Fruit fly (Drosophila melanogaster) whole organism, embryonic: ENCODE measurements around the gene twe.

ENCODE experiments used
- CG10267 ChIP-seq: fragments of 200-800 bp; sonication (Bioruptor generic); optimal IDR thresholded peaks from 2 replicates; lab custom pipeline; 2018; ENCODE audit warnings: missing biosample characterization, mild to moderate bottlenecking, missing genetic modification characterization, moderate library complexity
- CG10431 ChIP-seq: fragments of 200-800 bp; sonication (Bioruptor generic); optimal IDR thresholded peaks from 3 replicates; lab custom pipeline; 2018; ENCODE audit warnings: missing biosample characterization, mild to moderate bottlenecking, missing genetic modification characterization
- CG10979 ChIP-seq: fragments of 200-800 bp; sonication (Bioruptor generic); optimal IDR thresholded peaks from 2 replicates; lab custom pipeline; 2018; ENCODE audit warnings: missing biosample characterization, mild to moderate bottlenecking, missing genetic modification characterization, moderate library complexity
- CG11085 ChIP-seq: fragments of 200-800 bp; sonication (Bioruptor generic); IDR thresholded peaks from 2 replicates; pipeline ENCODE4 v1.3.6; 2022; ENCODE audit warnings: missing biosample characterization, missing genetic modification characterization
- CG11456 ChIP-seq: fragments of 200-800 bp; sonication (Bioruptor generic); IDR thresholded peaks from 3 replicates; pipeline ENCODE4 v1.3.6; 2022; ENCODE audit warnings: missing biosample characterization, missing genetic modification characterization
- CG12391 ChIP-seq: fragments of 200-800 bp; sonication (Bioruptor generic); optimal IDR thresholded peaks from 3 replicates; lab custom pipeline; 2018; ENCODE audit warnings: missing biosample characterization, mild to moderate bottlenecking, missing genetic modification characterization, moderate library complexity
- CG12659 ChIP-seq: fragments of 200-800 bp; sonication (Bioruptor generic); optimal IDR thresholded peaks from 3 replicates; lab custom pipeline; 2017; ENCODE audit warnings: mild to moderate bottlenecking, missing biosample characterization, missing genetic modification reagents, missing genetic modification characterization
- CG12942 ChIP-seq: fragments of 200-800 bp; sonication (Bioruptor generic); optimal IDR thresholded peaks from 3 replicates; lab custom pipeline; 2016; ENCODE audit warnings: missing biosample characterization, missing genetic modification characterization
- CG13287 ChIP-seq: fragments of 200-800 bp; sonication (Bioruptor generic); IDR thresholded peaks from 2 replicates; pipeline ENCODE4 v1.3.6; 2022; ENCODE audit warnings: missing biosample characterization, missing genetic modification characterization; ENCODE audit not compliant: partially characterized antibody
- CG13775 ChIP-seq: fragments of 200-800 bp; sonication (Bioruptor generic); optimal IDR thresholded peaks from 3 replicates; lab custom pipeline; 2017; ENCODE audit warnings: missing biosample characterization, mild to moderate bottlenecking, missing genetic modification characterization
- CG15601 ChIP-seq: fragments of 200-800 bp; sonication (Bioruptor generic); optimal IDR thresholded peaks from 3 replicates; lab custom pipeline; 2019; ENCODE audit warnings: missing biosample characterization, mild to moderate bottlenecking, missing genetic modification characterization, moderate library complexity
- CG16779 ChIP-seq: fragments of 200-800 bp; sonication (Bioruptor generic); IDR thresholded peaks from 2 replicates; pipeline ENCODE4 v1.3.6; 2022; ENCODE audit warnings: missing biosample characterization, missing genetic modification characterization
- CG17912 ChIP-seq: fragments of 200-800 bp; sonication (Bioruptor generic); optimal IDR thresholded peaks from 2 replicates; lab custom pipeline; 2018; ENCODE audit warnings: missing biosample characterization, mild to moderate bottlenecking, missing genetic modification characterization
- CG18764 ChIP-seq: fragments of 200-800 bp; sonication (Bioruptor generic); optimal IDR thresholded peaks from 3 replicates; lab custom pipeline; 2016; ENCODE audit warnings: missing biosample characterization, missing genetic modification characterization
- CG30020 ChIP-seq: fragments of 200-800 bp; optimal IDR thresholded peaks from 2 replicates; lab custom pipeline; 2019; ENCODE audit warnings: missing biosample characterization, mild to moderate bottlenecking, missing genetic modification characterization, moderate library complexity
- CG34224 ChIP-seq: fragments of 200-800 bp; sonication (Bioruptor generic); IDR thresholded peaks from 3 replicates; pipeline ENCODE4 v1.3.6; 2022; ENCODE audit warnings: missing biosample characterization, missing genetic modification characterization; ENCODE audit not compliant: partially characterized antibody
- CG4404 ChIP-seq: fragments of 200-800 bp; sonication (Bioruptor generic); IDR thresholded peaks from 2 replicates; pipeline ENCODE4 v1.3.6; 2022; ENCODE audit warnings: missing biosample characterization, missing genetic modification characterization
- CG6683 ChIP-seq: fragments of 200-800 bp; sonication (Bioruptor generic); optimal IDR thresholded peaks from 2 replicates; lab custom pipeline; 2017; ENCODE audit warnings: missing biosample characterization, mild to moderate bottlenecking, missing genetic modification characterization, missing genetic modification reagents
- CG7357 ChIP-seq: fragments of 200-800 bp; sonication (Bioruptor generic); IDR thresholded peaks from 3 replicates; pipeline ENCODE4 v1.3.6; 2022; ENCODE audit warnings: missing biosample characterization, missing genetic modification characterization
- CG8281 ChIP-seq: fragments of 200-800 bp; sonication (Bioruptor generic); optimal IDR thresholded peaks from 2 replicates; lab custom pipeline; 2018; ENCODE audit warnings: missing biosample characterization, mild to moderate bottlenecking, missing genetic modification characterization, moderate library complexity
- CG8924 ChIP-seq: fragments of 200-800 bp; optimal IDR thresholded peaks from 3 replicates; lab custom pipeline; 2019; ENCODE audit warnings: missing biosample characterization, mild to moderate bottlenecking, missing genetic modification characterization, moderate library complexity
- CTCF ChIP-seq: fragments of 200-800 bp; sonication (Bioruptor generic); optimal IDR thresholded peaks from 2 replicates; lab custom pipeline; 2017; ENCODE audit warnings: missing biosample characterization, mild to moderate bottlenecking, missing genetic modification characterization, moderate library complexity
- Dbx ChIP-seq: fragments of 200-800 bp; sonication (Bioruptor generic); IDR thresholded peaks from 3 replicates; pipeline ENCODE4 v1.3.6; 2022; ENCODE audit warnings: missing biosample characterization, missing genetic modification characterization
- Ets65A ChIP-seq: fragments of 200-800 bp; sonication (Bioruptor generic); peaks from one replicate; lab custom pipeline; 2016; ENCODE audit warnings: missing biosample characterization, missing genetic modification characterization
- MESR4 ChIP-seq: fragments of 200-800 bp; sonication (Bioruptor generic); optimal IDR thresholded peaks from 2 replicates; lab custom pipeline; 2018; ENCODE audit warnings: missing biosample characterization, mild to moderate bottlenecking, missing genetic modification characterization, moderate library complexity
- Side ChIP-seq: fragments of 200-800 bp; sonication (Bioruptor generic); optimal IDR thresholded peaks from 2 replicates; lab custom pipeline; 2016; ENCODE audit warnings: missing biosample characterization, missing genetic modification characterization
- Ssrp ChIP-seq: fragments of 200-800 bp; sonication (Bioruptor generic); optimal IDR thresholded peaks from 2 replicates; lab custom pipeline; 2018; ENCODE audit warnings: missing biosample characterization, mild to moderate bottlenecking, missing genetic modification characterization, moderate library complexity
- Xrp1 ChIP-seq: fragments of 200-800 bp; sonication (Bioruptor generic); IDR thresholded peaks from 2 replicates; pipeline ENCODE4 v1.3.6; 2022; ENCODE audit warnings: missing biosample characterization, missing genetic modification characterization
- br ChIP-seq: fragments of >200 bp; optimal IDR thresholded peaks from 2 replicates; lab custom pipeline; 2017
- danr ChIP-seq: fragments of 200-800 bp; sonication (Bioruptor generic); IDR thresholded peaks from 2 replicates; pipeline ENCODE4 v1.3.6; 2022; ENCODE audit warnings: missing biosample characterization, missing genetic modification characterization
- fd3F ChIP-seq: fragments of 200-800 bp; sonication (Bioruptor generic); optimal IDR thresholded peaks from 2 replicates; lab custom pipeline; 2018; ENCODE audit warnings: missing biosample characterization, mild to moderate bottlenecking, missing genetic modification characterization, moderate library complexity
- gem ChIP-seq: fragments of 200-800 bp; sonication (Bioruptor generic); optimal IDR thresholded peaks from 2 replicates; lab custom pipeline; 2019; ENCODE audit warnings: missing biosample characterization, mild to moderate bottlenecking, missing genetic modification characterization, moderate library complexity
- grau ChIP-seq: fragments of 200-800 bp; optimal IDR thresholded peaks from 3 replicates; lab custom pipeline; 2019; ENCODE audit warnings: missing biosample characterization, mild to moderate bottlenecking, missing genetic modification characterization, moderate library complexity
- ham ChIP-seq: fragments of 200-800 bp; sonication (Bioruptor generic); IDR thresholded peaks from 2 replicates; pipeline ENCODE4 v1.3.6; 2022; ENCODE audit warnings: missing biosample characterization, missing genetic modification characterization
- kah ChIP-seq: fragments of 200-800 bp; sonication (Bioruptor generic); optimal IDR thresholded peaks from 2 replicates; lab custom pipeline; 2018; ENCODE audit warnings: missing biosample characterization, mild to moderate bottlenecking, missing genetic modification characterization
- lilli ChIP-seq: fragments of 200-800 bp; sonication (Bioruptor generic); optimal IDR thresholded peaks from 3 replicates; lab custom pipeline; 2016; ENCODE audit warnings: missing biosample characterization, missing genetic modification characterization
- lola ChIP-seq, 3 experiments: fragments of >200 bp in 2 of 3; fragments of 200-800 bp in 1 of 3; sonication (Bioruptor generic) in 1 of 3; optimal IDR thresholded peaks; 2 replicates each; lab custom pipeline; 2017 to 2019; ENCODE audit warnings: missing biosample characterization in 3 of 3, missing genetic modification characterization in 3 of 3, mild to moderate bottlenecking in 1 of 3, moderate library complexity in 1 of 3
- mam ChIP-seq: fragments of 200-800 bp; sonication (Bioruptor generic); optimal IDR thresholded peaks from 3 replicates; lab custom pipeline; 2016; ENCODE audit warnings: missing biosample characterization, missing genetic modification characterization
- otp ChIP-seq: fragments of 200-800 bp; sonication (Bioruptor generic); IDR thresholded peaks from 3 replicates; pipeline ENCODE4, ENCODE4 v1.3.6; 2022; ENCODE audit warnings: missing biosample characterization, missing genetic modification characterization
- pnt ChIP-seq: fragments of 200-800 bp; sonication (Bioruptor generic); optimal IDR thresholded peaks from 3 replicates; lab custom pipeline; 2016; ENCODE audit warnings: missing biosample characterization, missing genetic modification characterization
- rib ChIP-seq: fragments of 200-800 bp; sonication (Bioruptor generic); IDR thresholded peaks from 2 replicates; pipeline ENCODE4 v1.3.6; 2022; ENCODE audit warnings: missing biosample characterization, missing genetic modification characterization
- sens ChIP-seq: fragments of 200-800 bp; sonication (Bioruptor generic); peaks from one replicate; lab custom pipeline; 2016; ENCODE audit warnings: missing biosample characterization, missing genetic modification characterization
- tap ChIP-seq: fragments of 200-800 bp; optimal IDR thresholded peaks from 3 replicates; lab custom pipeline; 2019; ENCODE audit warnings: missing biosample characterization, mild to moderate bottlenecking, missing genetic modification characterization, moderate library complexity
- trem ChIP-seq: fragments of 200-800 bp; optimal IDR thresholded peaks from 3 replicates; lab custom pipeline; 2019; ENCODE audit warnings: missing biosample characterization, mild to moderate bottlenecking, missing genetic modification characterization, moderate library complexity
- z ChIP-seq: fragments of 200-800 bp; sonication (Bioruptor generic); IDR thresholded peaks from 3 replicates; pipeline ENCODE4 v1.3.6; 2022; ENCODE audit warnings: missing biosample characterization, missing genetic modification characterization

twe gene

dm6 chr2L:16281419-16282076 lies 19.9 kb upstream of the twe start (continued):
- no peak for TF ChIP-seq CG12942 (GFP tag; lab: Kevin White, UChicago)
- no peak for TF ChIP-seq br (lab: Kevin White, UChicago)
- TF ChIP-seq mam, result no peak
- peak; percentile 26 for TF ChIP-seq Ssrp (tag; lab: Kevin White, UChicago)
- no peak for TF ChIP-seq tap (tag; lab: Kevin White, UChicago)
- no peak for TF ChIP-seq CG7357 (GFP tag; lab: Robert Waterston, UW)
- TF ChIP-seq kah (GFP tag; lab: Kevin White, UChicago), result no peak
- no peak for TF ChIP-seq CG4404 (GFP tag; lab: Robert Waterston, UW)
- no peak for TF ChIP-seq CG11085
- TF ChIP-seq ham (GFP tag; lab: Robert Waterston, UW), result no peak
- no peak for TF ChIP-seq MESR4 (GFP tag; lab: Kevin White, UChicago)
- TF ChIP-seq gem (tag; lab: Kevin White, UChicago), result peak; percentile 42
- no peak for TF ChIP-seq CG18764 (GFP tag; lab: Kevin White, UChicago)
- TF ChIP-seq CG13775 (GFP tag; lab: Kevin White, UChicago), result no peak
- TF ChIP-seq CG30020, result no peak
- TF ChIP-seq CG16779 (GFP tag; lab: Robert Waterston, UW), result no peak
- no peak for TF ChIP-seq CTCF (GFP tag; lab: Kevin White, UChicago)
- TF ChIP-seq Side (GFP tag; lab: Kevin White, UChicago), result no peak
- TF ChIP-seq CG12659 (GFP tag; lab: Kevin White, UChicago), result no peak
- TF ChIP-seq CG34224, result no peak
- no peak for TF ChIP-seq CG10431 (GFP tag; lab: Kevin White, UChicago)
- peak; percentile 15 for TF ChIP-seq CG8924 (tag; lab: Kevin White, UChicago)
- TF ChIP-seq z (GFP tag; lab: Robert Waterston, UW), result peak; percentile 14; the same call in 1 of the 3 replicates
- no peak for TF ChIP-seq CG8281 (tag; lab: Kevin White, UChicago)
- TF ChIP-seq Dbx, result no peak
- no peak for TF ChIP-seq otp (GFP tag; lab: Robert Waterston, UW)
- TF ChIP-seq CG13287 (GFP tag; lab: Robert Waterston, UW), result no peak
- no peak for TF ChIP-seq fd3F (GFP tag; lab: Kevin White, UChicago)
- TF ChIP-seq rib (GFP tag; lab: Robert Waterston, UW), result peak; percentile 14; the same call in 1 of the 2 replicates
- peak in 1 of 3 experiments; percentile 52 for TF ChIP-seq lola (GFP tag; optimal IDR thresholded peaks at IDR 0.05; lab: Kevin White, UChicago)
- TF ChIP-seq CG11456, result no peak
- TF ChIP-seq danr (GFP tag; lab: Robert Waterston, UW), result no peak
- no peak for TF ChIP-seq CG6683 (GFP tag; lab: Kevin White, UChicago)
- peak; percentile 7 for TF ChIP-seq CG12391 (tag; lab: Kevin White, UChicago)
- peak; percentile 92 for TF ChIP-seq grau
- TF ChIP-seq Xrp1 (GFP tag; lab: Robert Waterston, UW), result 0 out of 2 replicates have a peak, but pooled peaks have one; percentile 15
- TF ChIP-seq CG10267 (tag; lab: Kevin White, UChicago), result peak; percentile 8
- no peak for TF ChIP-seq CG17912
- TF ChIP-seq Ets65A (GFP tag; lab: Kevin White, UChicago), result peak; percentile 38
- TF ChIP-seq trem (tag; lab: Kevin White, UChicago), result no peak
- peak; percentile 16 for TF ChIP-seq CG15601
- TF ChIP-seq lilli (GFP tag; lab: Kevin White, UChicago), result no peak
- peak; percentile 77 for TF ChIP-seq sens (GFP tag; lab: Kevin White, UChicago)
- TF ChIP-seq CG10979, result peak; percentile 11
- no peak for TF ChIP-seq pnt (GFP tag; lab: Kevin White, UChicago)
